Worm (Caenorhabditis elegans) whole organism, early embryonic: ENCODE measurements around the gene C54F6.19.
"Not testable (repeated sequence)": the region's sequence is repeated elsewhere in the genome, so short reads cannot be mapped to it uniquely, and the experiment has no call there.

Experiments
- B0310.2 ChIP-seq: sonication (generic microtip); optimal IDR thresholded peaks from 2 replicates; lab custom pipeline; 2016; ENCODE audit warnings: mild to moderate bottlenecking, missing genetic modification characterization, missing compliant biosample characterization
- F13C5.2 ChIP-seq: sonication (generic microtip); optimal IDR thresholded peaks from 2 replicates; lab custom pipeline; 2017; ENCODE audit warnings: mild to moderate bottlenecking, missing genetic modification characterization, inconsistent platforms, missing compliant biosample characterization
- aly-1 ChIP-seq: sonication (generic microtip); optimal IDR thresholded peaks from 2 replicates; lab custom pipeline; 2016; ENCODE audit warnings: missing genetic modification characterization, missing compliant biosample characterization
- ama-1 ChIP-seq: fragments of 150-350 bp; optimal IDR thresholded peaks from 2 replicates; lab custom pipeline; 2014
- ceh-13 ChIP-seq: fragments of 200-800 bp; sonication (Bioruptor generic); optimal IDR thresholded peaks from 2 replicates; lab custom pipeline; 2018; ENCODE audit warnings: mild to moderate bottlenecking, missing genetic modification characterization, missing compliant biosample characterization
- ceh-36 ChIP-seq: sonication (generic microtip); optimal IDR thresholded peaks from 2 replicates; lab custom pipeline; 2016; ENCODE audit warnings: missing genetic modification characterization, inconsistent platforms, missing compliant biosample characterization
- ets-7 ChIP-seq: sonication (generic microtip); optimal IDR thresholded peaks from 2 replicates; lab custom pipeline; 2016; ENCODE audit warnings: missing genotype, missing genetic modification characterization, missing compliant biosample characterization
- flt-1 ChIP-seq: fragments of 200-800 bp; sonication (Bioruptor generic); IDR thresholded peaks from 2 replicates; pipeline ENCODE4 v1.3.6; 2022; ENCODE audit warnings: missing genetic modification characterization, missing compliant biosample characterization
- hmbx-1 ChIP-seq: sonication (generic microtip); optimal IDR thresholded peaks from 2 replicates; lab custom pipeline; 2016; ENCODE audit warnings: mild to moderate bottlenecking, missing genetic modification characterization, missing compliant biosample characterization
- hmg-4 ChIP-seq: fragments of 200-800 bp; sonication (Bioruptor generic); optimal IDR thresholded peaks from 2 replicates; lab custom pipeline; 2018; ENCODE audit warnings: mild to moderate bottlenecking, missing genetic modification characterization, missing compliant biosample characterization
- hnd-1 ChIP-seq: sonication (generic microtip); optimal IDR thresholded peaks from 2 replicates; lab custom pipeline; 2016; ENCODE audit warnings: missing genetic modification characterization, missing compliant biosample characterization
- pes-1 ChIP-seq: fragments of 200-800 bp; sonication (Bioruptor generic); IDR thresholded peaks from 2 replicates; pipeline ENCODE4 v1.3.6; 2022; ENCODE audit warnings: missing genetic modification reagents, missing genetic modification characterization, missing compliant biosample characterization
- scrt-1 ChIP-seq: fragments of 200-800 bp; sonication (Bioruptor generic); IDR thresholded peaks from 2 replicates; pipeline ENCODE4 v1.3.6; 2022; ENCODE audit warnings: missing genetic modification characterization, missing compliant biosample characterization
- sea-1 ChIP-seq: fragments of 200-800 bp; sonication (Bioruptor generic); conservative IDR thresholded peaks from 2 replicates; pipeline ENCODE4 v1.3.6; 2022; ENCODE audit warnings: missing genetic modification characterization, missing compliant biosample characterization
- tbx-11 ChIP-seq: fragments of 200-800 bp; sonication (Bioruptor generic); IDR thresholded peaks from 2 replicates; pipeline ENCODE4 v1.3.6; 2022; ENCODE audit warnings: missing genetic modification characterization, missing compliant biosample characterization
- tbx-37 ChIP-seq: fragments of 200-800 bp; sonication (Bioruptor generic); conservative IDR thresholded peaks from 2 replicates; pipeline ENCODE4 v1.3.6; 2022; ENCODE audit warnings: missing genetic modification reagents, missing genetic modification characterization, missing compliant biosample characterization
- tra-4 ChIP-seq: sonication (generic microtip); optimal IDR thresholded peaks from 2 replicates; lab custom pipeline; 2017; ENCODE audit warnings: missing genetic modification characterization, missing compliant biosample characterization

Gene C54F6.19

DNA sequence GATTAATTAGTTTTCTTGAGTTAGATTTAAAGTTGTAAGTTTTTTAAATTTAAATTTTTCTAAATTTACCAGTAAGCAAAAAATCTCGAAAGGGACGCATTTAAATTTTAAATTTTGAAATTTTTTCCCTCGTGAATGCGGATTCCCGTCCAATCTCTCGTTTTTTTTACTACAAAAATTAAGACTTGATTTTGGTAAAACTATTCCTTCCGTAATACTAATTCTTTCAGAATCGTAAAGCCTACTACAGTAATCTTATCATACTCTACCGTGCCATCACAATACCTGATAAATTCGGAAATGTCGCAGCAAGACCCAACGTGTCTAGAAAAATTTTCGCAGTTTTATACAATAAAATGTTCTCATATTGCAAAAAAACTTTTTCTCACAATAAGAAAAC lies at the start of gene C54F6.19, which contains the start of gene nhx-3:
Gene C54F6.19 (plus strand): TSS at position 301 of the 400 bp plus-strand sequence.
Gene nhx-3 (minus strand): TSS at position 337 of the 400 bp plus-strand sequence.
- TF ChIP-seq F13C5.2 (tag; lab: Kevin White, UChicago) (no peak), ets-7 (tag; lab: Kevin White, UChicago) (no peak), flt-1 (GFP tag; lab: Robert Waterston, UW) (no peak), hmbx-1 (tag; lab: Kevin White, UChicago) (no peak), tbx-11 (GFP tag; lab: Robert Waterston, UW) (no peak), tra-4 (tag; lab: Kevin White, UChicago) (no peak), pes-1 (no peak), ceh-13 (GFP tag; lab: Kevin White, UChicago) (no peak), sea-1 (GFP tag; lab: Robert Waterston, UW) (no peak), hnd-1 (no peak), B0310.2 (no peak), tbx-37 (no peak), scrt-1 (GFP tag; lab: Robert Waterston, UW) (no peak)

DNA sequence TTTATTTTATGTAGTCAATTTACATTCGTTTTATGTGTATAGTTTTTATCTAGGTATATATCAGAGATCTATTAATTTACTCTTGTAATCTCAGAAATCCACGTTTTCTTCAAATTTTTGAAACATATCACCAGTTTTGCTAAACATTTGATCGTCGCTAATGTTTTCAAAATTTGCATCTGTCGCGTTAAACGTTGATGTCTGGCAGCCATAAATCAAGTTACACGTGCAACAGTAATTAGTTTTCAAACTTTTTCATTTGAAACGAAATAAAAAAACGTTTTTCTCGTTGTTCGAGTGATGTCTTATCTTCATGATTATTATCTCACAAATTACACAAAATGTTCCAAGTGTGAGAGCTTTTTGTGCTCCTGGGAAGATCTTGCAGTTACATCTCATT lies 47.8 kb upstream of the C54F6.19 start, which contains the start of gene srh-79:
Gene srh-79 (plus strand): TSS at position 301 of the 400 bp plus-strand sequence.
- TF ChIP-seq sea-1 (GFP tag; lab: Robert Waterston, UW) (no peak), flt-1 (GFP tag; lab: Robert Waterston, UW) (no peak), ama-1 (lab: Kevin White, UChicago) (no peak), aly-1 (tag; lab: Kevin White, UChicago) (no peak), tbx-11 (GFP tag; lab: Robert Waterston, UW) (no peak)

DNA sequence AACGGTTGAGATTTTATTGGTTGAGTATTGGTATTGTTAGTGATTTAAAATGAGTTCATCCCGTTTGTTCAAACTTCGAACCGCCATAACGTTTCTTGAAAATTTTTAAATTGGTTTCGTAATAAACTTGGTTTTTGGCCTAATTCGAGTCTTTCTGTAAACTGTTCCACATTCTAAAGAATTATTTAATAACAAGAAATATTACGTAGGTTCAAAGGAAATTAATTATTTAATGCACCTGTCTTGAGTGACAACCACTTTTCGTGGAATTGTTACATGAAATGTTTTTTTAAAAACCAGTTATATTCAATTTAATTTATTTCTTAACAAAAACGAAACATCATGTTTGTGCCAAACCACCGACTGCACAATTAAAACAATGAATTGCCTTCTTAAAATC lies 44.1 kb upstream of the C54F6.19 start:
- TF ChIP-seq flt-1 (GFP tag; lab: Robert Waterston, UW) (no peak), ceh-36 (tag; lab: Kevin White, UChicago) (no peak), tbx-37 (no peak), pes-1 (no peak), B0310.2 (no peak), hmg-4 (no peak), scrt-1 (GFP tag; lab: Robert Waterston, UW) (no peak), sea-1 (GFP tag; lab: Robert Waterston, UW) (no peak), hmbx-1 (tag; lab: Kevin White, UChicago) (no peak), tbx-11 (GFP tag; lab: Robert Waterston, UW) (no peak), ama-1 (lab: Kevin White, UChicago) (no peak)

DNA sequence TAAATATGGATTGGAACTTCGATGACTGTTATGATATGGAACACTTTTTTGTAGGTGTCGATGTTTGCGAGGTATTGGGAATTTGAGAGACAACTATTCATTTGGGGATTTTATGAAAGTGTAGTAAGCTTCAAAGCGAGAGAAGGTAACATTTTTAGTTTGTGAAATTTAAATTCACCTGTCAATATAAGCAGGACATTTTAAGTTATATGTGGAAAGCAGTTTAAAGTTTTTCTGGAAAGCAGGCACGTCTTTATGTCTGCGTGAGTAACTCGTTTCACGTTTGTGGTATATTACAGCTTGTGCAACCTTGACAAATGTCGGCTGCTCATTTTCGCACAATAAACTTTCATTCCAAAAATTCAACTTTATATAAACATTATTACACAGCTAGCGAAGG lies 41.0 kb upstream of the C54F6.19 start, which contains the start of gene srh-229:
Gene srh-229 (minus strand): TSS at position 101 of the 400 bp plus-strand sequence.
- TF ChIP-seq ama-1 (lab: Kevin White, UChicago) (no peak), hmg-4 (no peak), tbx-37 (no peak), sea-1 (GFP tag; lab: Robert Waterston, UW) (no peak), tra-4 (tag; lab: Kevin White, UChicago) (no peak), ets-7 (tag; lab: Kevin White, UChicago) (no peak), aly-1 (tag; lab: Kevin White, UChicago) (no peak), ceh-36 (tag; lab: Kevin White, UChicago) (no peak), hnd-1 (no peak), pes-1 (no peak), B0310.2 (no peak), scrt-1 (GFP tag; lab: Robert Waterston, UW) (no peak)

DNA sequence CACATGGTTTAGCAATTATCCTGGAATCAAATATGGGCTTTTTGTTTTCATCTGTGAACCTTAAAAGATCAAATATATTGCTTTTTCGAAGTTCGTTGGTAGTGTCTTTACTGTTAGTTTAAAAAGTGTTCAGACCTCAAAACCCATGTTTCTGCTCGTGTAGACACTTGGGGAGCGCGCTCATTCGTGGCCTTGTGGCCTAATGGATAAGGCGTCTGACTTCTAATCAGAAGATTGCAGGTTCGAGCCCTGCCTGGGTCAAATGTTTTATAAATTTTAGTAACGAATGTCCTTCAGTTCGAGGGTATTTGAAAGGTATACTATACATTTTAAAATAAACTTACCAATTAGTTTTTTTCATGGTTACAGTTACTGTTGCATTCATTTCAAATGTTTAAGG lies 39.1 kb upstream of the C54F6.19 start:
- TF ChIP-seq aly-1 (tag; lab: Kevin White, UChicago) (no peak), hmg-4 (no peak), sea-1 (GFP tag; lab: Robert Waterston, UW) (no peak), hnd-1 (no peak), pes-1 (no peak)

DNA sequence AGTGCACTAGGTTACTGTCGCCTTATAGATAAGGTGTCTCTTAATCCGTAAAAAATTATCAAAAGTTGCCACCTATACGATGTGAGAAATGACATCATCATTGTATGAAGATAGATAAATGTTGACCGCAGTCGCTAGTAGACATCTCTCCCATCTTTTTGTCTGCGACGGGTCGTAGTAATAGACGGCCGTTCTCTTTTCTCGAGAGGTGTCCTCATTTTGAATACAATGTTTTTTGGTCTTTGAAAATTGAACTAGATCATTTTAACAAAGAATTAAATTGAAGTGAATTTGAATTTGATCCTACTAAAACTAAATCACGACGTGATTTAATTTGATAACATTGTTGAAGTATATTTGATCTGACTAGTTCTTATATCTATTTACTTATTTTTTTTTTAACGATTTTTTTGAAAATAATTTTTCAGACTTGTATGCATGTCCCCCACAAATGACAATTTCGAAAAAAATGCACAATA lies 36.7 kb upstream of the C54F6.19 start, which contains the start of the genes str-31 and nhr-172:
Gene str-31 (minus strand): TSS at position 101 of the 479 bp plus-strand sequence.
Gene nhr-172 (plus strand): TSS at position 429 of the 479 bp plus-strand sequence.
- TF ChIP-seq tra-4 (tag; lab: Kevin White, UChicago): no peak
- TF ChIP-seq hnd-1: no peak
- no peak for TF ChIP-seq B0310.2
- no peak for TF ChIP-seq sea-1 (GFP tag; lab: Robert Waterston, UW)
- no peak for TF ChIP-seq ceh-36 (tag; lab: Kevin White, UChicago)
- no peak for TF ChIP-seq aly-1 (tag; lab: Kevin White, UChicago)
- no peak for TF ChIP-seq scrt-1 (GFP tag; lab: Robert Waterston, UW)
- TF ChIP-seq ets-7 (tag; lab: Kevin White, UChicago): no peak
- no peak for TF ChIP-seq ama-1 (lab: Kevin White, UChicago)
- no peak for TF ChIP-seq pes-1
- TF ChIP-seq tbx-11 (GFP tag; lab: Robert Waterston, UW): no peak
- TF ChIP-seq ceh-13 (GFP tag; lab: Kevin White, UChicago): no peak
- TF ChIP-seq tbx-37: no peak
- no peak for TF ChIP-seq hmbx-1 (tag; lab: Kevin White, UChicago)
- TF ChIP-seq F13C5.2 (tag; lab: Kevin White, UChicago): no peak

DNA sequence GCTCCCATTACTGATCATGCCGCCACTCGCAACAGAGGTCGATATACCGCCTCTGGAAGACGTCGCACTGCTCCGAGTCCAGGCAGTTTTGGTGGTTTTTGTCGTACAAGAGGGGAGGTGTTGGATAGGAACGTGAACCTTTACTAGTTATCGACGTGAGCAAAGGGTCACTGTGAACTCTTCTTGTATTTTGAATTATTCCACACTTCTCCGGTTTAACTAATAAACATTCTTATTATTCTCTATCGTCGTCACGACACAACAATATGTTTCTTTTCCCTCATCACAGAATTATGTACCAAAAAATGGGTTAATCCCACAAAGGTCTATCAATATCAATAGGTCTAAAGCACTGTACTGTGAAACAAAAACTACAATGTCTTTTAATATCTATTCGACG lies 33.8 kb upstream of the C54F6.19 start, which contains the start of gene nhr-171:
Gene nhr-171 (plus strand): TSS at position 301 of the 400 bp plus-strand sequence.
- not testable (repeated sequence) for TF ChIP-seq tbx-11 (GFP tag; lab: Robert Waterston, UW); tra-4 (tag; lab: Kevin White, UChicago); aly-1 (tag; lab: Kevin White, UChicago)

DNA sequence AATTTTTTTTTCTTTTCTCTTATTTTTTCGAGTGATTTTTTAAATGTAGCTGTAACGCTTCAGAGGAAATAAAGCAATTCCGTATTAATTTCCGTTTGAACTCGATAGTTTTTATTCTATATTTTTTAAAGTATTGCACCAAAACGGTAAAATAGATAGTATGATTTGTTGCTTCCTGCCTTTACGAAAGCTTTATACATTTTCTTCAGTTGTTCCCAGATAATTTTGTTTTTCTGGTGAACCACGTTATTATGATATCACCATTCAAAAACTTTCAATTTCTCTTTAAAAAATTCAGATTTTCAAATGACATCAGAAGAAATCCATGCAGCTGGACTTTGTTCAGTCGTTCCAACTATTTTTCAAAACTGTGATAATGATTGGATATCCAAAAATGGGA lies 30.3 kb upstream of the C54F6.19 start, which contains the start of gene srb-18:
Gene srb-18 (plus strand): TSS at position 301 of the 400 bp plus-strand sequence.
- TF ChIP-seq tbx-37 (no peak), flt-1 (GFP tag; lab: Robert Waterston, UW) (no peak), pes-1 (no peak), tbx-11 (GFP tag; lab: Robert Waterston, UW) (no peak), tra-4 (tag; lab: Kevin White, UChicago) (no peak), ceh-13 (GFP tag; lab: Kevin White, UChicago) (no peak), ama-1 (lab: Kevin White, UChicago) (no peak), hnd-1 (no peak), ets-7 (tag; lab: Kevin White, UChicago) (no peak), F13C5.2 (tag; lab: Kevin White, UChicago) (no peak), hmg-4 (no peak)
